Worm (Caenorhabditis elegans): Measurements from ENCODE around the gene msp-79.

Gene msp-79

ce11 chrIV:9727217-9727616 lies 39.7 kb downstream of the msp-79 start:
- TF ChIP-seq mcd-1 (GFP tag; IDR thresholded peaks at IDR 0.05) (no peak), rpc-1 (optimal IDR thresholded peaks at IDR 0.05) (no peak), rpc-1 (tag; optimal IDR thresholded peaks at IDR 0.05) (no peak), aptf-3 (GFP tag; IDR thresholded peaks at IDR 0.05) (no peak), K12H6.12 (tag; optimal IDR thresholded peaks at IDR 0.05) (no peak), madf-10 (tag; optimal IDR thresholded peaks at IDR 0.05) (no peak), cebp-1 (GFP tag; IDR thresholded peaks at IDR 0.05) (no peak), cebp-1 (tag; optimal IDR thresholded peaks at IDR 0.05) (no peak), ccch-3 (GFP tag; optimal IDR thresholded peaks at IDR 0.05) (no peak), lin-26 (GFP tag; IDR thresholded peaks at IDR 0.05) (no peak), let-526 (GFP tag; IDR thresholded peaks at IDR 0.05) (no peak), hlh-26 (GFP tag; conservative IDR thresholded peaks at IDR 0.05) (no peak)

ce11 chrIV:9725468-9725985 lies 41.4 kb downstream of the msp-79 start:
- no peak for TF ChIP-seq hrde-1 (tag; optimal IDR thresholded peaks at IDR 0.05; ENCODE audit: borderline replicate concordance)
- no peak for TF ChIP-seq K12H6.12 (tag; optimal IDR thresholded peaks at IDR 0.05)
- TF ChIP-seq athp-1 (tag; optimal IDR thresholded peaks at IDR 0.05), result no peak
- no peak for TF ChIP-seq lsl-1 (GFP tag; optimal IDR thresholded peaks at IDR 0.05)
- TF ChIP-seq lir-1 (GFP tag; conservative IDR thresholded peaks at IDR 0.05), result no peak
- TF ChIP-seq pbrm-1 (GFP tag; IDR thresholded peaks at IDR 0.05), result no peak
- TF ChIP-seq F57A8.1 (GFP tag; optimal IDR thresholded peaks at IDR 0.05), result no peak
- TF ChIP-seq cebp-1 (GFP tag; IDR thresholded peaks at IDR 0.05), result no peak
- TF ChIP-seq cebp-1 (tag; optimal IDR thresholded peaks at IDR 0.05), result no peak
- TF ChIP-seq C17E4.6 (GFP tag; IDR thresholded peaks at IDR 0.05), result no peak
- no peak for TF ChIP-seq ets-4 (GFP tag; optimal IDR thresholded peaks at IDR 0.05)
- no peak for TF ChIP-seq ztf-26 (tag; optimal IDR thresholded peaks at IDR 0.05)
- TF ChIP-seq nhr-179 (tag; optimal IDR thresholded peaks at IDR 0.05), result no peak
- no peak for TF ChIP-seq madf-10 (tag; optimal IDR thresholded peaks at IDR 0.05)
- no peak for TF ChIP-seq nhr-80 (tag; optimal IDR thresholded peaks at IDR 0.05)
- TF ChIP-seq dpff-1 (tag; optimal IDR thresholded peaks at IDR 0.05), result no peak
- TF ChIP-seq nhr-90 (tag; optimal IDR thresholded peaks at IDR 0.05), result no peak
- no peak for TF ChIP-seq egrh-3 (GFP tag; IDR thresholded peaks at IDR 0.05)

DNA sequence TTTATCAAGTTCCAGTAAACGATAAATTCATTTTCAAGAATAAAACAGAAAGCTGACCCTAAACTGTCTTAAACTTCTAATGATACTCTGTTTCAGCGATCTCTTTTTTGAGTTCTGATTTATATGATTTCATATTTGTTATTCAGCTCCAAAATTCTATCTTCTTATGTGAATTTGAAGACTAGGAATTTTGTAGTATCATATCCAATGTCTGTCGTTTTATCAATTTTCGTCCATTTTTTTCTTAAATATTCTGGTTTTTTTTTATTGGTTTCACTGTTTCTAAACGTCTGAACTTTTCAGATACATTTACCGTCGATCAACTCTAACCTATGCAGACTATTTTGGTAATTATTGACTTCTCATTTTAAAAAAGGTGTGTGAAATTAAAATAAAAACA lies 42.0 kb downstream of the msp-79 start, which contains the start of the genes nhr-138 and C28D4.18:
Gene nhr-138, plus strand, starts transcription at position 304 of the 400 bp plus-strand sequence.
Gene C28D4.18, plus strand, starts transcription at position 333 of the 400 bp plus-strand sequence.
- TF ChIP-seq T26A5.8 (tag; optimal IDR thresholded peaks at IDR 0.05) (no peak), Y53G8AR.9 (GFP tag; conservative IDR thresholded peaks at IDR 0.05) (no peak), F37B4.10 (GFP tag; IDR thresholded peaks at IDR 0.05) (no peak), B0019.2 (GFP tag; conservative IDR thresholded peaks at IDR 0.05) (no peak), rcor-1 (GFP tag; IDR thresholded peaks at IDR 0.05) (no peak), K12H6.12 (tag; optimal IDR thresholded peaks at IDR 0.05) (no peak), D2030.7 (GFP tag; IDR thresholded peaks at IDR 0.05) (no peak), ceh-27 (GFP tag; optimal IDR thresholded peaks at IDR 0.05) (no peak), nhr-80 (tag; optimal IDR thresholded peaks at IDR 0.05) (no peak), mel-28 (tag; optimal IDR thresholded peaks at IDR 0.05; ENCODE audit: borderline replicate concordance) (no peak), akir-1 (GFP tag; optimal IDR thresholded peaks at IDR 0.05) (no peak), ceh-79 (tag; optimal IDR thresholded peaks at IDR 0.05) (no peak), chd-7 (tag; optimal IDR thresholded peaks at IDR 0.05) (no peak), die-1 (tag; optimal IDR thresholded peaks at IDR 0.05) (no peak), atf-7 (tag; optimal IDR thresholded peaks at IDR 0.05) (no peak), ztf-26 (tag; optimal IDR thresholded peaks at IDR 0.05) (no peak), gei-17 (GFP tag; optimal IDR thresholded peaks at IDR 0.05) (no peak), hlh-12 (tag; optimal IDR thresholded peaks at IDR 0.05) (no peak), F10E7.11 (tag; optimal IDR thresholded peaks at IDR 0.05) (no peak)

Data from whole organism, young adult.